Fruit fly (Drosophila melanogaster): ENCODE results near the gene Axs.

Gene Axs

dm6 chrX:16694959-16695358, 11.3 kb upstream of the Axs start, which contains the start of gene Septin4 (continued):
- TF ChIP-seq CG10654 (GFP tag; optimal IDR thresholded peaks at IDR 0.05) = no peak
- no peak for TF ChIP-seq ab (GFP tag; optimal IDR thresholded peaks at IDR 0.05)
- peak; percentile 36 for TF ChIP-seq pzg (GFP tag; optimal IDR thresholded peaks at IDR 0.05)
- no peak for TF ChIP-seq eve (GFP tag; optimal IDR thresholded peaks at IDR 0.05)
- no peak for TF ChIP-seq sisA (GFP tag; IDR thresholded peaks at IDR 0.05)
- no peak for TF ChIP-seq bbx (GFP tag; IDR thresholded peaks at IDR 0.05; ENCODE audit: partially characterized antibody)
- no peak for TF ChIP-seq sim (GFP tag; IDR thresholded peaks at IDR 0.05)
- no peak for TF ChIP-seq CG17829 (tag; optimal IDR thresholded peaks at IDR 0.05)
- TF ChIP-seq CG14667 (GFP tag; IDR thresholded peaks at IDR 0.05) = no peak
- no peak for TF ChIP-seq Sry-δ (GFP tag; optimal IDR thresholded peaks at IDR 0.05)
- TF ChIP-seq sens (GFP tag) = peak; percentile 19
- TF ChIP-seq tin (GFP tag; optimal IDR thresholded peaks at IDR 0.05) = no peak
- no peak for TF ChIP-seq vnd (GFP tag; IDR thresholded peaks at IDR 0.05; ENCODE audit: partially characterized antibody)
- no peak for TF ChIP-seq cad (GFP tag; optimal IDR thresholded peaks at IDR 0.05)
- TF ChIP-seq CG30431 (GFP tag; optimal IDR thresholded peaks at IDR 0.05) = no peak
- no peak for TF ChIP-seq CG14860 (GFP tag; IDR thresholded peaks at IDR 0.05; ENCODE audit: partially characterized antibody)
- no peak for TF ChIP-seq CG17568 (GFP tag; optimal IDR thresholded peaks at IDR 0.05)
- TF ChIP-seq Jarid2 (GFP tag; optimal IDR thresholded peaks at IDR 0.05) = peak; percentile 74
- no peak for TF ChIP-seq ttk (GFP tag; IDR thresholded peaks at IDR 0.05)
- TF ChIP-seq Scr (GFP tag; IDR thresholded peaks at IDR 0.05; ENCODE audit: partially characterized antibody) = no peak
- TF ChIP-seq MTF-1 (GFP tag; optimal IDR thresholded peaks at IDR 0.05; ENCODE audit: borderline replicate concordance) = no peak
- no peak for TF ChIP-seq YL-1 (GFP tag; optimal IDR thresholded peaks at IDR 0.05)
- TF ChIP-seq CG34224 (GFP tag; IDR thresholded peaks at IDR 0.05; ENCODE audit: partially characterized antibody) = no peak
- no peak for TF ChIP-seq aop (GFP tag; IDR thresholded peaks at IDR 0.05)
- TF ChIP-seq CG4820 (GFP tag; optimal IDR thresholded peaks at IDR 0.05) = no peak
- TF ChIP-seq CG16779 (GFP tag; IDR thresholded peaks at IDR 0.05) = no peak
- TF ChIP-seq CG1602 (GFP tag; optimal IDR thresholded peaks at IDR 0.05) = no peak
- no peak for TF ChIP-seq chn (GFP tag; optimal IDR thresholded peaks at IDR 0.05)
- TF ChIP-seq CG11695 (GFP tag; IDR thresholded peaks at IDR 0.05) = no peak
- TF ChIP-seq chm (GFP tag; IDR thresholded peaks at IDR 0.05) = peak; percentile 48; the same call in 1 of the 2 replicates
- no peak for TF ChIP-seq cwo (GFP tag; optimal IDR thresholded peaks at IDR 0.05)
- no peak for TF ChIP-seq CG5245 (GFP tag; optimal IDR thresholded peaks at IDR 0.05)
- no peak for TF ChIP-seq pnt (GFP tag; optimal IDR thresholded peaks at IDR 0.05)
- no peak for TF ChIP-seq tgo (GFP tag; IDR thresholded peaks at IDR 0.05)
- TF ChIP-seq Mad (GFP tag; optimal IDR thresholded peaks at IDR 0.05) = no peak
- TF ChIP-seq CTCF (GFP tag; optimal IDR thresholded peaks at IDR 0.05) = no peak
- no peak for TF ChIP-seq CG7357 (GFP tag; IDR thresholded peaks at IDR 0.05)
- no peak for TF ChIP-seq CkIIα-i1 (GFP tag; IDR thresholded peaks at IDR 0.05)
- TF ChIP-seq Poxn (GFP tag; IDR thresholded peaks at IDR 0.05) = no peak
- no peak for TF ChIP-seq Doc2 (GFP tag; IDR thresholded peaks at IDR 0.05)
- TF ChIP-seq CG6272 (GFP tag; IDR thresholded peaks at IDR 0.05) = no peak
- no peak; the same call in 1 of the 2 replicates for TF ChIP-seq CG13287 (GFP tag; IDR thresholded peaks at IDR 0.05; ENCODE audit: partially characterized antibody)
- TF ChIP-seq Atf-2 (GFP tag; optimal IDR thresholded peaks at IDR 0.05) = no peak
- peak; percentile 67 for TF ChIP-seq E2f2 (GFP tag; IDR thresholded peaks at IDR 0.05)
- no peak for TF ChIP-seq CG7987 (GFP tag; optimal IDR thresholded peaks at IDR 0.05)
- TF ChIP-seq CG14710 (tag; optimal IDR thresholded peaks at IDR 0.05) = no peak
- TF ChIP-seq HmgD (GFP tag; optimal IDR thresholded peaks at IDR 0.05) = no peak
- TF ChIP-seq CG1024 (GFP tag; IDR thresholded peaks at IDR 0.05) = no peak
- peak; percentile 19 for TF ChIP-seq CG1603 (tag; optimal IDR thresholded peaks at IDR 0.05)
- TF ChIP-seq CG10321 (GFP tag; IDR thresholded peaks at IDR 0.05) = no peak
- TF ChIP-seq CG31224 (GFP tag; IDR thresholded peaks at IDR 0.05) = no peak
- TF ChIP-seq Rfx (GFP tag; IDR thresholded peaks at IDR 0.05) = no peak
- no peak for TF ChIP-seq tap (tag; optimal IDR thresholded peaks at IDR 0.05)

Data from whole organism, embryonic.